Fruit fly (Drosophila melanogaster) whole organism, prepupa: Measurements from ENCODE around the gene CG33268.

Source experiments
- Blimp-1 ChIP-seq: fragments of 200-800 bp; sonication (Bioruptor generic); optimal IDR thresholded peaks from 3 replicates; lab custom pipeline; 2017; ENCODE audit warnings: missing biosample characterization, missing genetic modification characterization, mild to moderate bottlenecking, moderate library complexity, missing genetic modification reagents
- CG16779 ChIP-seq: fragments of 200-800 bp; sonication (Bioruptor generic); optimal IDR thresholded peaks from 3 replicates; lab custom pipeline; 2017; ENCODE audit warnings: missing biosample characterization, mild to moderate bottlenecking, missing genetic modification characterization
- CG3032 ChIP-seq: fragments of 200-800 bp; optimal IDR thresholded peaks from 2 replicates; lab custom pipeline; 2019; ENCODE audit warnings: missing biosample characterization, mild to moderate bottlenecking, missing genetic modification characterization, moderate library complexity
- CG31627 ChIP-seq: fragments of 200-800 bp; sonication (Bioruptor generic); optimal IDR thresholded peaks from 3 replicates; lab custom pipeline; 2016; ENCODE audit warnings: missing biosample characterization, missing genetic modification characterization
- CG34406 ChIP-seq: fragments of 200-800 bp; sonication (Bioruptor generic); optimal IDR thresholded peaks from 3 replicates; lab custom pipeline; 2016; ENCODE audit warnings: missing biosample characterization, missing genetic modification characterization
- CG3919 ChIP-seq: fragments of 200-800 bp; sonication (Bioruptor generic); optimal IDR thresholded peaks from 3 replicates; lab custom pipeline; 2016; ENCODE audit warnings: missing biosample characterization, missing genetic modification characterization
- CG6163 ChIP-seq: fragments of 200-800 bp; sonication (Bioruptor generic); IDR thresholded peaks from 3 replicates; pipeline ENCODE4 v1.3.6; 2022; ENCODE audit warnings: missing biosample characterization, missing genetic modification characterization
- CG6808 ChIP-seq: fragments of 200-800 bp; sonication (Bioruptor generic); optimal IDR thresholded peaks from 3 replicates; lab custom pipeline; 2017; ENCODE audit warnings: missing biosample characterization, missing genetic modification characterization, mild to moderate bottlenecking, moderate library complexity, missing genetic modification reagents
- CG6854 ChIP-seq: fragments of 200-800 bp; sonication (Bioruptor generic); optimal IDR thresholded peaks from 2 replicates; lab custom pipeline; 2017; ENCODE audit warnings: missing biosample characterization, mild to moderate bottlenecking, missing genetic modification characterization
- CG9139 ChIP-seq: fragments of 200-800 bp; sonication (Bioruptor generic); optimal IDR thresholded peaks from 3 replicates; lab custom pipeline; 2017; ENCODE audit warnings: missing biosample characterization, mild to moderate bottlenecking, missing genetic modification characterization
- Hr38 ChIP-seq: sonication (Bioruptor generic); optimal IDR thresholded peaks from 2 replicates; lab custom pipeline; 2016; ENCODE audit warnings: missing biosample characterization, missing genetic modification characterization
- Hr4 ChIP-seq: fragments of 200-800 bp; sonication (Bioruptor generic); optimal IDR thresholded peaks from 3 replicates; lab custom pipeline; 2016; ENCODE audit warnings: missing biosample characterization, missing genetic modification characterization
- lz ChIP-seq: fragments of 200-800 bp; sonication (Bioruptor generic); optimal IDR thresholded peaks from 3 replicates; lab custom pipeline; 2016; ENCODE audit warnings: missing biosample characterization, missing genetic modification characterization
- vri ChIP-seq: fragments of 200-800 bp; sonication (Bioruptor generic); optimal IDR thresholded peaks from 3 replicates; lab custom pipeline; 2016; ENCODE audit warnings: missing biosample characterization, mild to moderate bottlenecking, missing genetic modification characterization

DNA sequence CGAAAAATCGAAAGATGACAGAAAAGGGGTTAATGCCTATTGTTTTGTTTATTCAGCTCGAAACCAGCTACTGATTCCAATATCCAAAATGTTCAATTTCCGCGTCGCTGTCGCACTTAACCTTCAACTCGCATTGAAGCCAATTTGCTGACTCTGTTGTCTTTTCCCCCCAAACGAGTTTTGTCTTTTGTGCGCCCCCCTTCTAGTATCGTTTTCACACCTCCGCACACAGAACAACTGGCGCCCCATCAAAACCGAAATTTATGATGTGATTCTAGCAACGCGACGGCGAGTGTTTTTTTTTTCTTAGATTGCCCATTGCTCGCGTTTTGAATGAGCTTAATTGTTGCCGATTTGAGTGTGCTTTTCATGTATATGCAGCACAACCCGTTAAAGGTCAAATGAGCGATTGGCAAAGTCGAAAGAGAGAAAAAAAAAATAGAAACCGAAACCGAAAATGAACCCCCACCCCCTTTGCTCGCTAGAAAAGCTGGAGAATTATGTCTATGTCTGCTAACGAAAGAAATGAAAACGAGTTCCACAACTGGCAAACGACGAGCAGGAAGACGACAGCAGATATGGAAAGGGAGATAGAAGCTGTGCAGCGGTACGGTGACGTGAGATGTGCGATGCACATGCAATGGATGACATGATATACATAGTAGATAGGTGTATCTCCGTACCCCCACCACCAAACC is 40.5 kb downstream of the CG33268 start:
- TF ChIP-seq CG6854 (GFP tag; lab: Kevin White, UChicago) = no peak
- no peak for TF ChIP-seq CG6808 (GFP tag; lab: Kevin White, UChicago)
- no peak for TF ChIP-seq Hr38 (GFP tag; lab: Kevin White, UChicago)
- no peak for TF ChIP-seq lz (GFP tag; lab: Kevin White, UChicago)
- TF ChIP-seq CG6163 (GFP tag; lab: Robert Waterston, UW) = 0 out of 3 replicates have a peak, but pooled peaks have one; percentile 24
- TF ChIP-seq CG31627 (GFP tag; lab: Kevin White, UChicago) = no peak
- no peak for TF ChIP-seq Blimp-1
- no peak for TF ChIP-seq CG3032 (tag; lab: Kevin White, UChicago)
- TF ChIP-seq vri = no peak
- no peak for TF ChIP-seq CG16779
- no peak for TF ChIP-seq CG9139
- no peak for TF ChIP-seq CG34406 (GFP tag; lab: Kevin White, UChicago)
- TF ChIP-seq Hr4 (GFP tag; lab: Kevin White, UChicago) = no peak
- no peak for TF ChIP-seq CG3919 (GFP tag; lab: Kevin White, UChicago)
